Worm (Caenorhabditis elegans) whole organism, L2 larva: Measurements from ENCODE around the gene mdt-15.

Experiments used
- C34F6.9 ChIP-seq: fragments of 150-350 bp; optimal IDR thresholded peaks from 2 replicates; lab custom pipeline; 2014; ENCODE audit warnings: missing biosample characterization, missing genetic modification characterization
- F13H6.1 ChIP-seq: sonication (generic microtip); optimal IDR thresholded peaks from 2 replicates; lab custom pipeline; 2016; ENCODE audit warnings: missing genetic modification characterization, missing compliant biosample characterization
- R02D3.7 ChIP-seq: fragments of 150-350 bp; optimal IDR thresholded peaks from 2 replicates; lab custom pipeline; 2014; ENCODE audit warnings: missing biosample characterization, missing genetic modification characterization
- Y55F3AM.14 ChIP-seq: fragments of 200-800 bp; sonication (Bioruptor generic); optimal IDR thresholded peaks from 2 replicates; lab custom pipeline; 2018; ENCODE audit warnings: mild to moderate bottlenecking, missing genetic modification characterization, missing compliant biosample characterization
- ZK546.5 ChIP-seq: sonication (generic microtip); optimal IDR thresholded peaks from 2 replicates; lab custom pipeline; 2017; ENCODE audit warnings: missing biosample characterization, missing genetic modification characterization
- alr-1 ChIP-seq: fragments of 150-350 bp; optimal IDR thresholded peaks from 2 replicates; lab custom pipeline; 2014; ENCODE audit warnings: missing biosample characterization, missing genetic modification characterization
- aly-2 ChIP-seq: fragments of 150-350 bp; optimal IDR thresholded peaks from 2 replicates; lab custom pipeline; 2014; ENCODE audit warnings: missing biosample characterization, missing genetic modification characterization
- ama-1 ChIP-seq: fragments of 150-350 bp; optimal IDR thresholded peaks from 2 replicates; lab custom pipeline; 2018; ENCODE audit warnings: inconsistent platforms
- blmp-1 ChIP-seq: sonication (generic microtip); optimal IDR thresholded peaks from 2 replicates; lab custom pipeline; 2017; ENCODE audit warnings: missing genetic modification characterization, mild to moderate bottlenecking, missing compliant biosample characterization, antibody characterized with exemption, moderate library complexity; ENCODE audit not compliant: insufficient read depth
- ceh-16 ChIP-seq: fragments of 150-350 bp; optimal IDR thresholded peaks from 2 replicates; lab custom pipeline; 2014; ENCODE audit warnings: missing biosample characterization, missing genetic modification characterization
- ceh-82 ChIP-seq: fragments of 150-350 bp; optimal IDR thresholded peaks from 2 replicates; lab custom pipeline; 2014; ENCODE audit warnings: missing biosample characterization, missing genetic modification characterization
- crh-2 ChIP-seq: sonication (generic microtip); optimal IDR thresholded peaks from 2 replicates; lab custom pipeline; 2017; ENCODE audit warnings: missing biosample characterization, missing genetic modification characterization
- dmd-4 ChIP-seq: sonication (generic microtip); optimal IDR thresholded peaks from 2 replicates; lab custom pipeline; 2017; ENCODE audit warnings: missing biosample characterization, missing genetic modification characterization
- egl-27 ChIP-seq: sonication (generic microtip); optimal IDR thresholded peaks from 3 replicates; lab custom pipeline; 2017; ENCODE audit warnings: missing biosample characterization, missing genetic modification reagents, missing genetic modification characterization
- elt-1 ChIP-seq: fragments of 150-350 bp; optimal IDR thresholded peaks from 2 replicates; lab custom pipeline; 2014; ENCODE audit warnings: missing biosample characterization, missing genetic modification characterization
- elt-3 ChIP-seq: sonication (generic microtip); optimal IDR thresholded peaks from 2 replicates; lab custom pipeline; 2017; ENCODE audit warnings: missing biosample characterization, missing genetic modification characterization
- fos-1 ChIP-seq: fragments of 150-350 bp; optimal IDR thresholded peaks from 2 replicates; lab custom pipeline; 2014; ENCODE audit warnings: missing biosample characterization, missing genetic modification characterization
- gmeb-1 ChIP-seq: fragments of 150-350 bp; optimal IDR thresholded peaks from 2 replicates; lab custom pipeline; 2014; ENCODE audit warnings: missing biosample characterization, missing genetic modification characterization
- lin-11 ChIP-seq: fragments of 150-350 bp; sonication (generic microtip); optimal IDR thresholded peaks from 2 replicates; lab custom pipeline; 2014; ENCODE audit warnings: missing biosample characterization, missing genetic modification characterization, inconsistent platforms, mixed read lengths
- lin-13 ChIP-seq: fragments of 150-350 bp; optimal IDR thresholded peaks from 2 replicates; lab custom pipeline; 2014; ENCODE audit warnings: missing biosample characterization, missing genetic modification reagents, missing genetic modification characterization
- lin-39 ChIP-seq: fragments of 150-350 bp; optimal IDR thresholded peaks from 2 replicates; lab custom pipeline; 2014; ENCODE audit warnings: missing biosample characterization, missing genetic modification reagents, missing genetic modification characterization
- lsy-2 ChIP-seq, 2 experiments: fragments of 150-350 bp in 1 of 2; sonication (generic microtip) in 1 of 2; optimal IDR thresholded peaks; 2 replicates each; lab custom pipeline; 2014 to 2017; ENCODE audit warnings: missing biosample characterization in 2 of 2, missing genetic modification characterization in 2 of 2
- mab-5 ChIP-seq: fragments of 150-350 bp; optimal IDR thresholded peaks from 2 replicates; lab custom pipeline; 2014; ENCODE audit warnings: missing biosample characterization, missing genetic modification characterization
- mbf-1 ChIP-seq: sonication (generic microtip); optimal IDR thresholded peaks from 2 replicates; lab custom pipeline; 2017; ENCODE audit warnings: missing biosample characterization, missing genetic modification characterization
- mdl-1 ChIP-seq, 2 experiments: fragments of 150-350 bp in 1 of 2; sonication (generic microtip) in 1 of 2; optimal IDR thresholded peaks; 2 replicates each; lab custom pipeline; 2017; ENCODE audit warnings: missing biosample characterization in 2 of 2, missing genetic modification characterization in 2 of 2
- nhr-10 ChIP-seq: sonication (generic microtip); optimal IDR thresholded peaks from 2 replicates; lab custom pipeline; 2017; ENCODE audit warnings: missing biosample characterization, missing genetic modification characterization
- nhr-11 ChIP-seq: fragments of 150-350 bp; optimal IDR thresholded peaks from 2 replicates; lab custom pipeline; 2014; ENCODE audit warnings: missing biosample characterization, missing genetic modification characterization
- nhr-12 ChIP-seq: fragments of 150-350 bp; optimal IDR thresholded peaks from 2 replicates; lab custom pipeline; 2014; ENCODE audit warnings: missing biosample characterization, missing genetic modification characterization
- nhr-129 ChIP-seq: fragments of 150-350 bp; optimal IDR thresholded peaks from 2 replicates; lab custom pipeline; 2014; ENCODE audit warnings: missing biosample characterization, missing genetic modification characterization
- nhr-21 ChIP-seq: fragments of 150-350 bp; optimal IDR thresholded peaks from 2 replicates; lab custom pipeline; 2014; ENCODE audit warnings: missing biosample characterization, missing genetic modification characterization
- nhr-23 ChIP-seq: fragments of 150-350 bp; optimal IDR thresholded peaks from 2 replicates; lab custom pipeline; 2014; ENCODE audit warnings: missing biosample characterization, missing genetic modification reagents, missing genetic modification characterization
- nhr-237 ChIP-seq: fragments of 150-350 bp; optimal IDR thresholded peaks from 2 replicates; lab custom pipeline; 2014; ENCODE audit warnings: missing biosample characterization, missing genetic modification characterization
- nhr-25 ChIP-seq: fragments of 150-350 bp; sonication (generic microtip); optimal IDR thresholded peaks from 3 replicates; lab custom pipeline; 2014; ENCODE audit warnings: missing biosample characterization, missing genetic modification characterization
- nhr-6 ChIP-seq: fragments of 150-350 bp; optimal IDR thresholded peaks from 2 replicates; lab custom pipeline; 2014; ENCODE audit warnings: missing biosample characterization, missing genetic modification characterization
- nhr-77 ChIP-seq: fragments of 150-350 bp; optimal IDR thresholded peaks from 2 replicates; lab custom pipeline; 2014; ENCODE audit warnings: missing biosample characterization, missing genetic modification characterization
- peb-1 ChIP-seq: fragments of 150-350 bp; optimal IDR thresholded peaks from 2 replicates; lab custom pipeline; 2014; ENCODE audit warnings: missing biosample characterization, missing genetic modification characterization
- sem-4 ChIP-seq: fragments of 150-350 bp; optimal IDR thresholded peaks from 2 replicates; lab custom pipeline; 2014; ENCODE audit warnings: missing biosample characterization, missing genetic modification reagents, missing genetic modification characterization
- skn-1 ChIP-seq: sonication (generic microtip); optimal IDR thresholded peaks from 2 replicates; lab custom pipeline; 2017; ENCODE audit warnings: missing biosample characterization, missing genetic modification characterization
- sma-3 ChIP-seq: sonication (generic microtip); optimal IDR thresholded peaks from 2 replicates; lab custom pipeline; 2016; ENCODE audit warnings: missing genetic modification reagents, missing genetic modification characterization, missing compliant biosample characterization
- sma-9 ChIP-seq, 2 experiments: fragments of 150-350 bp in 1 of 2; sonication (generic microtip) in 1 of 2; optimal IDR thresholded peaks; 2 replicates each; lab custom pipeline; 2014 to 2016; ENCODE audit warnings: missing genetic modification characterization in 2 of 2, mild to moderate bottlenecking in 1 of 2, missing biosample characterization in 1 of 2, missing compliant biosample characterization in 1 of 2, missing genetic modification reagents in 1 of 2, moderate library complexity in 1 of 2
- snpc-4 ChIP-seq: fragments of 150-350 bp; optimal IDR thresholded peaks from 2 replicates; lab custom pipeline; 2014; ENCODE audit warnings: missing biosample characterization, missing genetic modification characterization
- unc-39 ChIP-seq: fragments of 150-350 bp; optimal IDR thresholded peaks from 2 replicates; lab custom pipeline; 2014; ENCODE audit warnings: missing biosample characterization, missing genetic modification characterization
- unc-55 ChIP-seq: fragments of 150-350 bp; sonication (generic microtip); optimal IDR thresholded peaks from 3 replicates; lab custom pipeline; 2014; ENCODE audit warnings: missing biosample characterization, missing genetic modification reagents, missing genetic modification characterization
- unc-62 ChIP-seq: fragments of 150-350 bp; optimal IDR thresholded peaks from 2 replicates; lab custom pipeline; 2014; ENCODE audit warnings: missing biosample characterization, missing genetic modification reagents, missing genetic modification characterization
- zag-1 ChIP-seq: fragments of 150-350 bp; optimal IDR thresholded peaks from 2 replicates; lab custom pipeline; 2014; ENCODE audit warnings: missing biosample characterization, missing genetic modification characterization
- ztf-1 ChIP-seq: fragments of 200-800 bp; sonication (Bioruptor generic); conservative IDR thresholded peaks from 2 replicates; pipeline ENCODE4 v1.3.6; 2022; ENCODE audit warnings: missing genetic modification characterization, missing compliant biosample characterization
- ztf-11 ChIP-seq: sonication (generic microtip); optimal IDR thresholded peaks from 2 replicates; lab custom pipeline; 2017; ENCODE audit warnings: missing biosample characterization, missing genetic modification characterization
- ztf-4 ChIP-seq: fragments of 150-350 bp; optimal IDR thresholded peaks from 2 replicates; lab custom pipeline; 2014; ENCODE audit warnings: missing biosample characterization, missing genetic modification characterization

The mdt-15 gene

ce11 chrIII:5838159-5839046 lies 4.9 kb upstream of the mdt-15 start:
- TF ChIP-seq ceh-82 (tag; lab: Kevin White, UChicago) (no peak), nhr-11 (no peak), sma-9 (GFP tag; optimal IDR thresholded peaks at IDR 0.05; lab: Kevin White, UChicago) (peak; percentile 89), sma-9 (tag; optimal IDR thresholded peaks at IDR 0.05; lab: Kevin White, UChicago) (no peak), C34F6.9 (tag; lab: Kevin White, UChicago) (no peak), peb-1 (tag; lab: Kevin White, UChicago) (no peak), ZK546.5 (tag; lab: Kevin White, UChicago) (no peak), elt-1 (peak; percentile 96), ztf-1 (GFP tag; lab: Robert Waterston, UW) (no peak), nhr-23 (no peak), blmp-1 (tag; lab: Kevin White, UChicago) (peak; percentile 36), lin-11 (tag; lab: Kevin White, UChicago) (no peak), F13H6.1 (tag; lab: Kevin White, UChicago) (peak; percentile 69), nhr-129 (tag; lab: Kevin White, UChicago) (peak; percentile 62), nhr-6 (tag; lab: Kevin White, UChicago) (no peak), nhr-237 (tag; lab: Kevin White, UChicago) (no peak), unc-39 (tag; lab: Kevin White, UChicago) (no peak), elt-3 (no peak), nhr-25 (tag; lab: Kevin White, UChicago) (peak; percentile 54), lin-13 (GFP tag; lab: Kevin White, UChicago) (no peak), mab-5 (tag; lab: Kevin White, UChicago) (no peak), unc-55 (GFP tag; lab: Kevin White, UChicago) (no peak), zag-1 (tag; lab: Kevin White, UChicago) (no peak), unc-62 (GFP tag; lab: Kevin White, UChicago) (no peak), mbf-1 (tag; lab: Kevin White, UChicago) (no peak), snpc-4 (tag; lab: Kevin White, UChicago) (no peak), aly-2 (no peak), lin-39 (tag; lab: Kevin White, UChicago) (no peak), Y55F3AM.14 (no peak), gmeb-1 (peak; percentile 53), alr-1 (tag; lab: Kevin White, UChicago) (no peak), fos-1 (peak; percentile 95), R02D3.7 (tag; lab: Kevin White, UChicago) (no peak), nhr-77 (tag; lab: Kevin White, UChicago) (no peak), dmd-4 (tag; lab: Kevin White, UChicago) (no peak), nhr-21 (tag; lab: Kevin White, UChicago) (peak; percentile 73), egl-27 (tag; lab: Kevin White, UChicago) (peak; percentile 72), crh-2 (peak; percentile 92), skn-1 (no peak), ztf-11 (tag; lab: Kevin White, UChicago) (no peak), nhr-12 (tag; lab: Kevin White, UChicago) (no peak), mdl-1 (tag; optimal IDR thresholded peaks at IDR 0.05; lab: Kevin White, UChicago) (peak; percentile 60 to 72), ceh-16 (tag; lab: Kevin White, UChicago) (peak; percentile 9), ztf-4 (tag; lab: Kevin White, UChicago) (peak; percentile 24), nhr-10 (tag; lab: Kevin White, UChicago) (no peak), ama-1 (lab: Kevin White, UChicago) (peak; percentile 73), lsy-2 (tag; optimal IDR thresholded peaks at IDR 0.05; lab: Kevin White, UChicago) (peak in 1 of 2 experiments; percentile 58), sem-4 (no peak), sma-3 (GFP tag; lab: Kevin White, UChicago) (peak; percentile 71)
